Worm (Caenorhabditis elegans): ENCODE data around the gene fbxb-105.

- TF ChIP-seq unc-39 (tag; optimal IDR thresholded peaks at IDR 0.05), result no peak
- no peak for TF ChIP-seq pha-4 (tag; optimal IDR thresholded peaks at IDR 0.05)
- TF ChIP-seq lin-13 (tag; optimal IDR thresholded peaks at IDR 0.05), result no peak
- TF ChIP-seq nhr-237 (tag; optimal IDR thresholded peaks at IDR 0.05), result no peak
- no peak for TF ChIP-seq unc-62 (GFP tag; optimal IDR thresholded peaks at IDR 0.05)
- TF ChIP-seq nhr-28 (tag; optimal IDR thresholded peaks at IDR 0.05), result no peak
- no peak for TF ChIP-seq elt-3 (tag; optimal IDR thresholded peaks at IDR 0.05)
- no peak for TF ChIP-seq ztf-11 (tag; optimal IDR thresholded peaks at IDR 0.05)
- TF ChIP-seq nhr-12 (tag; optimal IDR thresholded peaks at IDR 0.05), result no peak
- no peak for TF ChIP-seq lsy-2 (tag; optimal IDR thresholded peaks at IDR 0.05)
- TF ChIP-seq sem-2 (GFP tag; optimal IDR thresholded peaks at IDR 0.05), result no peak
- TF ChIP-seq blmp-1 (tag; optimal IDR thresholded peaks at IDR 0.05), result no peak
These were observed 2.8 kb upstream of the fbxb-105 start, which contains the start of gene sdz-9 for ce11 chrII:2773534-2773933.
